Fruit fly (Drosophila melanogaster): Measurements from ENCODE around the gene PolZ2.

PolZ2 gene

DNA sequence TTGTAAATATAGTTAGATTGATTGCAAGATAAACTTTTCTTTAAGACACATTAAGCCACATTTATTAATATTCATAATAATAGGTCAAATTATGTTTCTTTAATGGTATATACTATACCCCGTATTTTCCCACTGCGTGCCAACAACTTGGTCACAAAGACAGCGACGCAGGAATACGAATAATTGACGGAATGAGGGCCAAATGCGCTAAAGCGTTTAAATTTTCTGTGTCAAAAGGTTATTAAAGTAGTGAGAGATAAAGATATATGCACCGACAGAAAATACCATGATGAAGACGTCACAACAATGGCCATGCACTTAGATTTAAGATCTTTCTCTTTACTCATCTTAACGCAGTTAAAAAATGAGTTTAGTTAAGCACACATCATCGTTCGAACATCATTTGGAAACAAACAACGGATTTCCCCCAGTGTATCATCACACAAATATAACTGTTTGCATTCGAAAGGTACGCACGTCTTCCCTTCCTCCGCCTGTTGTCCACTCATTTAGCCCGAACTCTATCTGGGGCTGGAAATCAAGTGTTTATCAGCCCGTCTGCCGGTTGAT is 31.8 kb downstream of the PolZ2 start:
- TF ChIP-seq CG15710 (tag; optimal IDR thresholded peaks at IDR 0.05) (peak; percentile 60), Pif1A (GFP tag; optimal IDR thresholded peaks at IDR 0.05) (peak; percentile 61), CG10348 (GFP tag; IDR thresholded peaks at IDR 0.05) (no peak), Pif1B (GFP tag; optimal IDR thresholded peaks at IDR 0.05) (peak; percentile 34), CG12605 (GFP tag; IDR thresholded peaks at IDR 0.05) (peak; percentile 30), Snoo (tag; optimal IDR thresholded peaks at IDR 0.05) (peak; percentile 60), gl (tag; optimal IDR thresholded peaks at IDR 0.05) (peak; percentile 14), CG4496 (GFP tag; IDR thresholded peaks at IDR 0.05) (0 out of 3 replicates have a peak, but pooled peaks have one; percentile 45), CG32121 (GFP tag; IDR thresholded peaks at IDR 0.05) (peak; percentile 33; the same call in 1 of the 2 replicates), CG8159 (tag; optimal IDR thresholded peaks at IDR 0.05) (peak; percentile 70), CG8301 (tag; optimal IDR thresholded peaks at IDR 0.05) (peak; percentile 58), CG9948 (tag; optimal IDR thresholded peaks at IDR 0.05) (peak; percentile 41), rn (GFP tag; IDR thresholded peaks at IDR 0.05) (peak; percentile 51), CG17806 (tag; optimal IDR thresholded peaks at IDR 0.05) (peak; percentile 45), Ets98B (GFP tag; IDR thresholded peaks at IDR 0.05) (no peak; the same call in 1 of the 2 replicates), EcR (GFP tag; optimal IDR thresholded peaks at IDR 0.05) (no peak), fd96Ca (GFP tag; IDR thresholded peaks at IDR 0.05) (peak; percentile 64; the same call in 1 of the 3 replicates), CG14655 (GFP tag; optimal IDR thresholded peaks at IDR 0.05) (peak; percentile 79), D1 (tag; optimal IDR thresholded peaks at IDR 0.05) (no peak), CG34367 (tag; optimal IDR thresholded peaks at IDR 0.05) (peak; percentile 30), CG13204 (GFP tag; optimal IDR thresholded peaks at IDR 0.05) (no peak)

dm6 chr3R:5621714-5622405 is 33.2 kb downstream of the PolZ2 start:
- TF ChIP-seq CG17806 (tag; optimal IDR thresholded peaks at IDR 0.05) (no peak), Snoo (tag; optimal IDR thresholded peaks at IDR 0.05) (no peak), CG13204 (GFP tag; optimal IDR thresholded peaks at IDR 0.05) (peak; percentile 77), CG14655 (GFP tag; optimal IDR thresholded peaks at IDR 0.05) (peak; percentile 14), fd96Ca (GFP tag; IDR thresholded peaks at IDR 0.05) (0 out of 3 replicates have a peak, but pooled peaks have one; percentile 45), D1 (tag; optimal IDR thresholded peaks at IDR 0.05) (no peak), CG34367 (tag; optimal IDR thresholded peaks at IDR 0.05) (peak; percentile 18), Pif1B (GFP tag; optimal IDR thresholded peaks at IDR 0.05) (no peak), CG8159 (tag; optimal IDR thresholded peaks at IDR 0.05) (peak; percentile 27), CG12605 (GFP tag; IDR thresholded peaks at IDR 0.05) (peak; percentile 50), CG10348 (GFP tag; IDR thresholded peaks at IDR 0.05) (no peak), CG32121 (GFP tag; IDR thresholded peaks at IDR 0.05) (no peak), Ets98B (GFP tag; IDR thresholded peaks at IDR 0.05) (no peak; the same call in 1 of the 2 replicates), gl (tag; optimal IDR thresholded peaks at IDR 0.05) (peak; percentile 82), EcR (GFP tag; optimal IDR thresholded peaks at IDR 0.05) (peak; percentile 94), CG9948 (tag; optimal IDR thresholded peaks at IDR 0.05) (no peak), CG15710 (tag; optimal IDR thresholded peaks at IDR 0.05) (no peak), rn (GFP tag; IDR thresholded peaks at IDR 0.05) (no peak), Pif1A (GFP tag; optimal IDR thresholded peaks at IDR 0.05) (peak; percentile 4), CG4496 (GFP tag; IDR thresholded peaks at IDR 0.05) (peak; percentile 42; the same call in 1 of the 3 replicates), CG8301 (tag; optimal IDR thresholded peaks at IDR 0.05) (peak; percentile 4)

dm6 chr3R:5622406-5622752 is 33.7 kb downstream of the PolZ2 start:
- TF ChIP-seq CG15710 (tag; optimal IDR thresholded peaks at IDR 0.05) (no peak), CG32121 (GFP tag; IDR thresholded peaks at IDR 0.05) (no peak), CG4496 (GFP tag; IDR thresholded peaks at IDR 0.05) (no peak), D1 (tag; optimal IDR thresholded peaks at IDR 0.05) (no peak), CG12605 (GFP tag; IDR thresholded peaks at IDR 0.05) (no peak), Ets98B (GFP tag; IDR thresholded peaks at IDR 0.05) (no peak), Pif1A (GFP tag; optimal IDR thresholded peaks at IDR 0.05) (no peak), Pif1B (GFP tag; optimal IDR thresholded peaks at IDR 0.05) (no peak), CG14655 (GFP tag; optimal IDR thresholded peaks at IDR 0.05) (no peak), gl (tag; optimal IDR thresholded peaks at IDR 0.05) (no peak), Snoo (tag; optimal IDR thresholded peaks at IDR 0.05) (no peak), CG8159 (tag; optimal IDR thresholded peaks at IDR 0.05) (no peak), CG8301 (tag; optimal IDR thresholded peaks at IDR 0.05) (no peak)

DNA sequence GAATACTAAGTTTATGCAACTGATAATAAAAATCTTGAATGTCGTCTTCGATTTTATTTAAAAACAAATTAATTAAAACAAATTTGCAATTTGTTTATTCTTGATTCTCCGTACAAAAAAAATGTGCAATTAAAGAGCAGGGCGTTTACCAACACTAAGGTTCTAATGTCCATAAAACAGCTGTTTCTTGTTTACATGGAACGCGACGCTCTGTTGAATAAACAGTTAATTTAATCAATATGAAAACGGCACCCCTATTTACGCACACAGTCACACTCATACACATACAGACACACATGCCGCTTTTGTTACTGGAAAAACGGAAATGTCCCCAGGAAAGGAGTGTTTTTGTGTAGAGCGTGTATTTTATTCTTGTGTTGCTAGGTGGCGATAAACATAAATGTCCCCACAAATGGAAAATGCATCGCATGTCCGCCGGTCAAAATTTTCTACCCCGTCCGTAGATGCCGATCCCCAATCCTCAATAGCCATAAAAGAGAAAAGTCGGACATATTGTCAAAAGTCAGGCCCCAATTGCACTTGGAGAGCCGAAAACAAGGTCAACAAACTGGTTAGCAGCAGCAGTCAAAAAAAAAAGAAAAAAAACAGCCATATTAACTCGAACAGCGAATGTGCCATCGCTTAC is 34.4 kb downstream of the PolZ2 start:
- no peak for TF ChIP-seq rn (GFP tag; IDR thresholded peaks at IDR 0.05)
- TF ChIP-seq Snoo (tag; optimal IDR thresholded peaks at IDR 0.05): no peak
- TF ChIP-seq CG15710 (tag; optimal IDR thresholded peaks at IDR 0.05): no peak
- TF ChIP-seq D1 (tag; optimal IDR thresholded peaks at IDR 0.05): no peak
- no peak for TF ChIP-seq CG17806 (tag; optimal IDR thresholded peaks at IDR 0.05)
- TF ChIP-seq CG8159 (tag; optimal IDR thresholded peaks at IDR 0.05): no peak
- peak; percentile 38 for TF ChIP-seq Pif1B (GFP tag; optimal IDR thresholded peaks at IDR 0.05)
- no peak for TF ChIP-seq CG10348 (GFP tag; IDR thresholded peaks at IDR 0.05)
- peak; percentile 21 for TF ChIP-seq Pif1A (GFP tag; optimal IDR thresholded peaks at IDR 0.05)
- TF ChIP-seq gl (tag; optimal IDR thresholded peaks at IDR 0.05): peak; percentile 27
- TF ChIP-seq CG32121 (GFP tag; IDR thresholded peaks at IDR 0.05): no peak
- TF ChIP-seq Ets98B (GFP tag; IDR thresholded peaks at IDR 0.05): no peak
- TF ChIP-seq EcR (GFP tag; optimal IDR thresholded peaks at IDR 0.05): peak; percentile 25
- no peak for TF ChIP-seq CG12605 (GFP tag; IDR thresholded peaks at IDR 0.05)
- TF ChIP-seq CG34367 (tag; optimal IDR thresholded peaks at IDR 0.05): no peak
- no peak for TF ChIP-seq CG14655 (GFP tag; optimal IDR thresholded peaks at IDR 0.05)
- no peak for TF ChIP-seq CG8301 (tag; optimal IDR thresholded peaks at IDR 0.05)
- TF ChIP-seq CG9948 (tag; optimal IDR thresholded peaks at IDR 0.05): no peak
- no peak for TF ChIP-seq CG13204 (GFP tag; optimal IDR thresholded peaks at IDR 0.05)
